Worm (Caenorhabditis elegans) whole organism, L4 larva: ENCODE data around the gene cox-17.

Experiments
- F26F4.8 ChIP-seq: fragments of 200-800 bp; sonication (Bioruptor generic); conservative IDR thresholded peaks from 2 replicates; pipeline ENCODE4 v1.3.6; 2022; ENCODE audit warnings: missing genetic modification characterization, missing compliant biosample characterization
- R02D3.7 ChIP-seq: fragments of 150-350 bp; sonication (generic microtip); optimal IDR thresholded peaks from 3 replicates; lab custom pipeline; 2014; ENCODE audit warnings: missing biosample characterization, missing genetic modification characterization
- Y48G9A.11 ChIP-seq: fragments of 200-800 bp; sonication (Bioruptor generic); IDR thresholded peaks from 2 replicates; pipeline ENCODE4 v1.3.6; 2022; ENCODE audit warnings: missing genetic modification reagents, missing genetic modification characterization, missing compliant biosample characterization
- Y75B8A.6 ChIP-seq: fragments of 200-800 bp; sonication (Bioruptor generic); IDR thresholded peaks from 2 replicates; pipeline ENCODE4 v1.3.6; 2022; ENCODE audit warnings: missing genetic modification reagents, missing genetic modification characterization, missing compliant biosample characterization
- aha-1 ChIP-seq: fragments of 150-350 bp; peaks from one replicate; lab custom pipeline; 2014; ENCODE audit warnings: missing biosample characterization, missing genetic modification characterization
- ama-1 ChIP-seq: fragments of 150-350 bp; optimal IDR thresholded peaks from 2 replicates; lab custom pipeline; 2014; ENCODE audit warnings: inconsistent platforms, mixed read lengths
- arid-1 ChIP-seq: fragments of 200-800 bp; sonication (Bioruptor generic); conservative IDR thresholded peaks from 2 replicates; pipeline ENCODE4 v1.3.6; 2022; ENCODE audit warnings: missing genetic modification reagents, missing genetic modification characterization, missing compliant biosample characterization
- ceh-20 ChIP-seq: fragments of 200-800 bp; sonication (Bioruptor generic); IDR thresholded peaks from 2 replicates; pipeline ENCODE4 v1.3.6; 2022; ENCODE audit warnings: missing genetic modification reagents, missing genetic modification characterization, missing compliant biosample characterization
- ces-1 ChIP-seq: fragments of 150-350 bp; sonication (generic microtip); optimal IDR thresholded peaks from 4 replicates; lab custom pipeline; 2014; ENCODE audit warnings: missing biosample characterization, missing genetic modification reagents, missing genetic modification characterization
- cey-2 ChIP-seq: sonication (generic microtip); optimal IDR thresholded peaks from 3 replicates; lab custom pipeline; 2017; ENCODE audit warnings: missing genetic modification characterization, mild to moderate bottlenecking, missing compliant biosample characterization, antibody characterized with exemption, borderline replicate concordance; ENCODE audit not compliant: insufficient read depth
- daf-8 ChIP-seq: fragments of 200-800 bp; sonication (Bioruptor generic); IDR thresholded peaks from 2 replicates; pipeline ENCODE4 v1.3.6; 2022; ENCODE audit warnings: missing genetic modification characterization, missing compliant biosample characterization
- dmd-6 ChIP-seq: fragments of 200-800 bp; sonication (Bioruptor generic); IDR thresholded peaks from 2 replicates; pipeline ENCODE4 v1.3.6; 2022; ENCODE audit warnings: missing genetic modification reagents, missing genetic modification characterization, missing compliant biosample characterization
- dmd-8 ChIP-seq: fragments of 200-800 bp; sonication (Bioruptor generic); IDR thresholded peaks from 2 replicates; pipeline ENCODE4 v1.3.6; 2022; ENCODE audit warnings: missing genetic modification characterization, missing compliant biosample characterization
- egl-27 ChIP-seq: sonication (generic microtip); optimal IDR thresholded peaks from 3 replicates; lab custom pipeline; 2017; ENCODE audit warnings: missing biosample characterization, missing genetic modification reagents, missing genetic modification characterization
- egl-43 ChIP-seq: fragments of 200-800 bp; sonication (Bioruptor generic); IDR thresholded peaks from 2 replicates; pipeline ENCODE4 v1.3.6; 2022; ENCODE audit warnings: missing genetic modification reagents, missing genetic modification characterization, missing compliant biosample characterization
- gei-8 ChIP-seq: fragments of 200-800 bp; sonication (Bioruptor generic); optimal IDR thresholded peaks from 2 replicates; lab custom pipeline; 2018; ENCODE audit warnings: mild to moderate bottlenecking, missing genetic modification characterization, missing compliant biosample characterization
- lin-29 ChIP-seq: fragments of 200-800 bp; sonication (Bioruptor generic); IDR thresholded peaks from 2 replicates; pipeline ENCODE4 v1.3.6; 2022; ENCODE audit warnings: missing genetic modification reagents, missing genetic modification characterization, missing compliant biosample characterization
- lin-38 ChIP-seq: fragments of 200-800 bp; sonication (Bioruptor generic); IDR thresholded peaks from 2 replicates; pipeline ENCODE4 v1.3.6; 2022; ENCODE audit warnings: missing genetic modification reagents, missing genetic modification characterization, missing compliant biosample characterization
- lin-39 ChIP-seq: fragments of 150-350 bp; optimal IDR thresholded peaks from 2 replicates; lab custom pipeline; 2014; ENCODE audit warnings: missing biosample characterization, missing genetic modification reagents, missing genetic modification characterization
- lir-3 ChIP-seq: sonication (generic microtip); optimal IDR thresholded peaks from 2 replicates; lab custom pipeline; 2016; ENCODE audit warnings: mild to moderate bottlenecking, missing genetic modification characterization, missing compliant biosample characterization
- lsy-2 ChIP-seq, 2 experiments: fragments of 150-350 bp in 1 of 2; sonication (generic microtip) in 1 of 2; optimal IDR thresholded peaks; 2 replicates each; lab custom pipeline; 2014 to 2017; ENCODE audit warnings: missing biosample characterization in 2 of 2, missing genetic modification characterization in 2 of 2
- madf-5 ChIP-seq, 2 experiments: fragments of 200-800 bp; sonication (Bioruptor generic); IDR thresholded peaks; 2 replicates each; pipeline ENCODE4 v1.3.6; 2022; ENCODE audit warnings: missing compliant biosample characterization in 2 of 2, missing genetic modification characterization in 2 of 2
- mdl-1 ChIP-seq, 2 experiments: fragments of 150-350 bp in 1 of 2; sonication (generic microtip) in 1 of 2; optimal IDR thresholded peaks; 2 replicates each; lab custom pipeline; 2014 to 2017; ENCODE audit warnings: missing biosample characterization in 2 of 2, missing genetic modification characterization in 2 of 2
- nhr-102 ChIP-seq: sonication (generic microtip); optimal IDR thresholded peaks from 2 replicates; lab custom pipeline; 2016; ENCODE audit warnings: mild to moderate bottlenecking, missing genetic modification characterization, moderate library complexity, missing compliant biosample characterization
- nhr-11 ChIP-seq: fragments of 150-350 bp; optimal IDR thresholded peaks from 2 replicates; lab custom pipeline; 2014; ENCODE audit warnings: missing biosample characterization, missing genetic modification characterization
- nhr-111 ChIP-seq: fragments of 200-800 bp; sonication (Bioruptor generic); optimal IDR thresholded peaks from 2 replicates; lab custom pipeline; 2018; ENCODE audit warnings: mild to moderate bottlenecking, missing genetic modification characterization, missing compliant biosample characterization
- nhr-237 ChIP-seq: sonication (generic microtip); optimal IDR thresholded peaks from 2 replicates; lab custom pipeline; 2017; ENCODE audit warnings: missing biosample characterization, missing genetic modification characterization
- nhr-28 ChIP-seq: fragments of 150-350 bp; optimal IDR thresholded peaks from 2 replicates; lab custom pipeline; 2014; ENCODE audit warnings: missing biosample characterization, missing genetic modification characterization
- nhr-41 ChIP-seq: fragments of 200-800 bp; sonication (Bioruptor generic); IDR thresholded peaks from 2 replicates; pipeline ENCODE4 v1.3.6; 2022; ENCODE audit warnings: missing genetic modification reagents, missing genetic modification characterization, missing compliant biosample characterization
- pqm-1 ChIP-seq: sonication (generic microtip); optimal IDR thresholded peaks from 2 replicates; lab custom pipeline; 2017; ENCODE audit warnings: missing biosample characterization, missing genetic modification characterization
- rbr-2 ChIP-seq: sonication (generic microtip); optimal IDR thresholded peaks from 2 replicates; lab custom pipeline; 2016; ENCODE audit warnings: missing genotype, missing genetic modification characterization, missing compliant biosample characterization
- set-16 ChIP-seq: fragments of 200-800 bp; sonication (Bioruptor generic); IDR thresholded peaks from 2 replicates; pipeline ENCODE4 v1.3.6; 2022; ENCODE audit warnings: missing genetic modification reagents, missing genetic modification characterization, missing compliant biosample characterization
- spr-3 ChIP-seq: fragments of 200-800 bp; sonication (Bioruptor generic); optimal IDR thresholded peaks from 2 replicates; lab custom pipeline; 2018; ENCODE audit warnings: mild to moderate bottlenecking, missing genetic modification characterization, missing compliant biosample characterization
- unc-62 ChIP-seq, 3 experiments: fragments of 150-350 bp in 1 of 3; sonication (generic microtip); optimal IDR thresholded peaks in 2 of 3; peaks in 1 of 3; 1 replicate in 1 of 3; 2 replicates in 2 of 3; lab custom pipeline; 2014 to 2017; ENCODE audit warnings: missing biosample characterization in 3 of 3, missing genetic modification characterization in 3 of 3, missing genetic modification reagents in 3 of 3, missing genotype in 1 of 3
- zag-1 ChIP-seq: fragments of 150-350 bp; optimal IDR thresholded peaks from 2 replicates; lab custom pipeline; 2014; ENCODE audit warnings: missing biosample characterization, missing genetic modification characterization
- zip-11 ChIP-seq: fragments of 200-800 bp; sonication (Bioruptor generic); IDR thresholded peaks from 2 replicates; pipeline ENCODE4 v1.3.6; 2022; ENCODE audit warnings: missing genetic modification characterization, missing compliant biosample characterization

The cox-17 gene

ce11 chrIII:154168-154567 lies 36.6 kb upstream of the cox-17 start (continued):
- TF ChIP-seq dmd-6 (GFP tag; lab: Robert Waterston, UW), result peak; percentile 98
- peak; percentile 99 for TF ChIP-seq nhr-28 (tag; lab: Kevin White, UChicago)
- TF ChIP-seq mdl-1 (tag; optimal IDR thresholded peaks at IDR 0.05; lab: Kevin White, UChicago), result peak in 1 of 2 experiments; percentile 35
- TF ChIP-seq arid-1 (GFP tag; lab: Robert Waterston, UW), result no peak
- peak; percentile 86 for TF ChIP-seq cey-2 (tag; lab: Kevin White, UChicago)
- no peak for TF ChIP-seq ama-1 (lab: Kevin White, UChicago)
- peak; percentile 100 for TF ChIP-seq nhr-41

DNA sequence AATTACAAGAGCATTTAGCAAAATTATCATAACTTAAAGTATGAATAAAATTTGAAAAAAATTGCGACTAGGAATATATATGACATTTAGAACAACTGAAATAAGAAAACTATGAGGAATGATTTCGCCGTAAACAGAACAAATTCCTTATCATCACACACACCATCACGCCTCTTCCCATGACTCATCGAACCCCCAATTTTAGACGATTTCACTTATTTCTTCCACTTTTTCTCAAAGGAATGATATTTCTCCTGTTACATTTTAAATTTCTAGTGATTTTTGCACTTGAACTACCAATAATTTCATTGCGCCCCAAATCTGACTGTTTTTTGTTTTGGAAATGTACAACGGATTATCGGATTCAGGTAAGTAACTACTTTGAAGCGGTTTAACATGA lies 34.1 kb upstream of the cox-17 start, which contains the start of the genes zig-13 and ver-1:
Gene zig-13 (minus strand): TSS at position 101 of the 400 bp plus-strand sequence.
Gene ver-1 (plus strand): TSS at position 180 of the 400 bp plus-strand sequence.
- TF ChIP-seq lin-29 (GFP tag; lab: Robert Waterston, UW) (no peak), mdl-1 (tag; optimal IDR thresholded peaks at IDR 0.05; lab: Kevin White, UChicago) (no peak), nhr-111 (GFP tag; lab: Kevin White, UChicago) (no peak), F26F4.8 (no peak), lsy-2 (tag; optimal IDR thresholded peaks at IDR 0.05; lab: Kevin White, UChicago) (no peak), rbr-2 (tag; lab: Kevin White, UChicago) (no peak), lin-38 (no peak), ama-1 (lab: Kevin White, UChicago) (no peak), nhr-102 (tag; lab: Kevin White, UChicago) (no peak), egl-27 (tag; lab: Kevin White, UChicago) (no peak), ceh-20 (GFP tag; lab: Robert Waterston, UW) (no peak), nhr-237 (no peak), lin-39 (tag; lab: Kevin White, UChicago) (no peak), nhr-28 (tag; lab: Kevin White, UChicago) (no peak), R02D3.7 (tag; lab: Kevin White, UChicago) (no peak)

DNA sequence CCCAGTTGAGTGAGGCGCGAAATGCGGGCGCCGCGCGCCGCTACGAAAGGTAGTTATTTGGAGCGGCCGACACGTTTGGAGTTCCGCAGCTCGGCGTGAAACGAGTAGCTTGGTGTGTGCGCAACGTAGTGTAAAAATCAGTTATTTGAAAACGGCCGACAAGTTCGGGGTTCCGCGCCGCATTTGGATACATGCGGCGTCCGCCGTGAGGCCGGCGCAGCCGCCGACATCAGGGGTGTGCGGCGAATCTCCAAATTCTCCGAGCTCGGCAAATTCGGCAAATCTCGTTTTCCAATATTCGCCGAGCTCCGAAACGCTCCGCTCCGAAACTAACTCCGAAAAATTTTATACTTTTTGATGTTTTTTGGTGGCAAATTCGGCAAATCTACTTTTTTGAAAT lies 32.8 kb upstream of the cox-17 start:
- no peak for TF ChIP-seq lir-3 (tag; lab: Kevin White, UChicago)
- TF ChIP-seq aha-1 (tag; lab: Kevin White, UChicago), result peak; percentile 17
- peak; percentile 78 for TF ChIP-seq set-16 (GFP tag; lab: Robert Waterston, UW)

DNA sequence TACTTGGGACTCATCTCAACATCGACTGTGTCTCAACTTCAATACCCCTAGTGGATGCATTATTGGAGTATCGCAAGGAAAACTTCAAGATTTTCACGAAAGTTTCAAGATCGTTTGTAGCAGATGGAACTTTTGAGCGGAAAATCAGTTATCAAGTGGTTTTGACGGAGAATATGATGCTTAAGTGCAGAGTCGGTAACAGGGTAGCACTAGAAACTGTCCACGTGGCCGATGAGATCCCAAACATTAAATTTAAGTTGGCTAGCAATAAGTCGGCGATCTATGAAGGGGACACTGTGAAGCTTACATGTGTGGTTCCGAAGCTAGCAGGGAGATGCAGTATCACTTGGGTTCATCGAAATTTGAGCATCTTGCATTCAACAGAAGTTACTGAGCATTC lies 31.6 kb upstream of the cox-17 start:
- TF ChIP-seq unc-62 (GFP tag; optimal IDR thresholded peaks at IDR 0.05 in 1 of 2; lab: Kevin White, UChicago) (peak in 1 of 2 experiments; percentile 90), unc-62 (tag; optimal IDR thresholded peaks at IDR 0.05; lab: Kevin White, UChicago) (no peak), zag-1 (tag; lab: Kevin White, UChicago) (no peak)

- no peak for TF ChIP-seq pqm-1 (tag; lab: Kevin White, UChicago)
- no peak for TF ChIP-seq Y75B8A.6 (GFP tag; lab: Robert Waterston, UW)
- no peak for TF ChIP-seq gei-8
- TF ChIP-seq ces-1, result no peak
- TF ChIP-seq spr-3, result no peak
- TF ChIP-seq aha-1 (tag; lab: Kevin White, UChicago), result peak; percentile 95
- peak; percentile 26; the same call in 1 of the 2 replicates for TF ChIP-seq set-16 (GFP tag; lab: Robert Waterston, UW)
- TF ChIP-seq unc-62 (GFP tag; optimal IDR thresholded peaks at IDR 0.05 in 1 of 2; lab: Kevin White, UChicago), result peak in 1 of 2 experiments; percentile 75
- no peak for TF ChIP-seq unc-62 (tag; optimal IDR thresholded peaks at IDR 0.05; lab: Kevin White, UChicago)
- 0 out of 2 replicates have a peak, but pooled peaks have one; percentile 9 for TF ChIP-seq daf-8 (GFP tag; lab: Robert Waterston, UW)
- no peak for TF ChIP-seq lin-29 (GFP tag; lab: Robert Waterston, UW)
- TF ChIP-seq dmd-8 (GFP tag; lab: Robert Waterston, UW), result peak; percentile 10; the same call in 1 of the 2 replicates
- 0 out of 4 replicates have a peak, but pooled peaks of 1 of the 2 experiments have one; percentile 35 for TF ChIP-seq madf-5 (GFP tag; IDR thresholded peaks at IDR 0.05; lab: Robert Waterston, UW)
- no peak for TF ChIP-seq lin-38
- TF ChIP-seq nhr-11 (tag; lab: Kevin White, UChicago), result no peak
- TF ChIP-seq egl-43 (GFP tag; lab: Robert Waterston, UW), result peak; percentile 40; the same call in 1 of the 2 replicates
- TF ChIP-seq zip-11 (GFP tag; lab: Robert Waterston, UW), result no peak
- no peak for TF ChIP-seq Y48G9A.11 (GFP tag; lab: Robert Waterston, UW)
- TF ChIP-seq rbr-2 (tag; lab: Kevin White, UChicago), result no peak
Observed at ce11 chrIII:159665-160064, 31.1 kb upstream of the cox-17 start.
